Worm (Caenorhabditis elegans) whole organism, L4 larva: ENCODE data around the gene C54F6.5.
A peak's percentile ranks its signal among the peaks of the same experiment; 100 is the strongest.
"Not testable (repeated sequence)": the region's sequence is repeated elsewhere in the genome, so short reads cannot be mapped to it uniquely, and the experiment has no call there.

Source experiments
- F10B5.3 ChIP-seq: sonication (generic microtip); optimal IDR thresholded peaks from 2 replicates; lab custom pipeline; 2016; ENCODE audit warnings: mild to moderate bottlenecking, missing genetic modification characterization, missing compliant biosample characterization
- F44E2.7 ChIP-seq: fragments of 200-800 bp; sonication (Bioruptor generic); IDR thresholded peaks from 2 replicates; pipeline ENCODE4 v2.1.2; 2022; ENCODE audit warnings: missing genetic modification characterization, missing compliant biosample characterization
- T26A8.4 ChIP-seq: fragments of 200-800 bp; sonication (Bioruptor generic); IDR thresholded peaks from 2 replicates; pipeline ENCODE4 v1.3.6; 2022; ENCODE audit warnings: missing genetic modification characterization, missing compliant biosample characterization
- Y105C5A.15 ChIP-seq: fragments of 200-800 bp; sonication (Bioruptor generic); IDR thresholded peaks from 2 replicates; pipeline ENCODE4 v1.3.6; 2022; ENCODE audit warnings: missing genetic modification characterization, missing compliant biosample characterization
- ZK337.2 ChIP-seq: fragments of 200-800 bp; sonication (Bioruptor generic); IDR thresholded peaks from 2 replicates; pipeline ENCODE4 v1.3.6; 2022; ENCODE audit warnings: missing genetic modification reagents, missing genetic modification characterization, missing compliant biosample characterization
- aly-2 ChIP-seq: sonication (generic microtip); optimal IDR thresholded peaks from 2 replicates; lab custom pipeline; 2018; ENCODE audit warnings: missing biosample characterization, missing genetic modification characterization
- attf-4 ChIP-seq: sonication (generic microtip); optimal IDR thresholded peaks from 3 replicates; lab custom pipeline; 2017; ENCODE audit warnings: missing biosample characterization, missing genetic modification characterization
- ceh-20 ChIP-seq: fragments of 200-800 bp; sonication (Bioruptor generic); IDR thresholded peaks from 2 replicates; pipeline ENCODE4 v1.3.6; 2022; ENCODE audit warnings: missing genetic modification reagents, missing genetic modification characterization, missing compliant biosample characterization
- ceh-44 ChIP-seq: fragments of 200-800 bp; sonication (Bioruptor generic); IDR thresholded peaks from 2 replicates; pipeline ENCODE4 v1.3.6; 2022; ENCODE audit warnings: missing genetic modification reagents, missing genetic modification characterization, missing compliant biosample characterization
- ceh-62 ChIP-seq: sonication (generic microtip); optimal IDR thresholded peaks from 2 replicates; lab custom pipeline; 2017; ENCODE audit warnings: missing biosample characterization, missing genetic modification characterization
- ctbp-1 ChIP-seq: fragments of 200-800 bp; sonication (Bioruptor generic); IDR thresholded peaks from 2 replicates; pipeline ENCODE4 v1.3.6; 2022; ENCODE audit warnings: missing genetic modification reagents, missing genetic modification characterization, missing compliant biosample characterization
- daf-16 ChIP-seq, 3 experiments: sonication (generic microtip); optimal IDR thresholded peaks; 2 replicates each; lab custom pipeline; 2016 to 2017; ENCODE audit warnings: missing genetic modification characterization in 3 of 3, missing genetic modification reagents in 3 of 3, mild to moderate bottlenecking in 2 of 3, missing compliant biosample characterization in 2 of 3, missing biosample characterization in 1 of 3, moderate library complexity in 1 of 3
- daf-8 ChIP-seq: fragments of 200-800 bp; sonication (Bioruptor generic); IDR thresholded peaks from 2 replicates; pipeline ENCODE4 v1.3.6; 2022; ENCODE audit warnings: missing genetic modification characterization, missing compliant biosample characterization
- dmd-6 ChIP-seq: fragments of 200-800 bp; sonication (Bioruptor generic); IDR thresholded peaks from 2 replicates; pipeline ENCODE4 v1.3.6; 2022; ENCODE audit warnings: missing genetic modification reagents, missing genetic modification characterization, missing compliant biosample characterization
- duxl-1 ChIP-seq: sonication (generic microtip); optimal IDR thresholded peaks from 2 replicates; lab custom pipeline; 2016; ENCODE audit warnings: mild to moderate bottlenecking, missing genetic modification characterization, moderate library complexity, missing compliant biosample characterization; ENCODE audit not compliant: poor library complexity
- egl-27 ChIP-seq: sonication (generic microtip); optimal IDR thresholded peaks from 3 replicates; lab custom pipeline; 2017; ENCODE audit warnings: missing biosample characterization, missing genetic modification reagents, missing genetic modification characterization
- gei-8 ChIP-seq: fragments of 200-800 bp; sonication (Bioruptor generic); optimal IDR thresholded peaks from 2 replicates; lab custom pipeline; 2018; ENCODE audit warnings: mild to moderate bottlenecking, missing genetic modification characterization, missing compliant biosample characterization
- hlh-30 ChIP-seq: sonication (generic microtip); optimal IDR thresholded peaks from 2 replicates; lab custom pipeline; 2017; ENCODE audit warnings: antibody characterized with exemption, mild to moderate bottlenecking, missing genetic modification characterization, missing compliant biosample characterization; ENCODE audit not compliant: insufficient read depth
- hmg-1.1 ChIP-seq: fragments of 200-800 bp; sonication (Bioruptor generic); IDR thresholded peaks from 2 replicates; pipeline ENCODE4 v1.3.6; 2022; ENCODE audit warnings: missing genetic modification reagents, missing genetic modification characterization, missing compliant biosample characterization
- jun-1 ChIP-seq: fragments of 150-350 bp; optimal IDR thresholded peaks from 2 replicates; lab custom pipeline; 2014; ENCODE audit warnings: missing biosample characterization, missing genetic modification reagents, missing genetic modification characterization
- lin-39 ChIP-seq: fragments of 150-350 bp; optimal IDR thresholded peaks from 2 replicates; lab custom pipeline; 2014; ENCODE audit warnings: missing biosample characterization, missing genetic modification reagents, missing genetic modification characterization
- lir-3 ChIP-seq: sonication (generic microtip); optimal IDR thresholded peaks from 2 replicates; lab custom pipeline; 2016; ENCODE audit warnings: mild to moderate bottlenecking, missing genetic modification characterization, missing compliant biosample characterization
- madf-5 ChIP-seq, 2 experiments: fragments of 200-800 bp; sonication (Bioruptor generic); IDR thresholded peaks; 2 replicates each; pipeline ENCODE4 v1.3.6; 2022; ENCODE audit warnings: missing compliant biosample characterization in 2 of 2, missing genetic modification characterization in 2 of 2
- mep-1 ChIP-seq: fragments of 150-350 bp; sonication (generic microtip); optimal IDR thresholded peaks from 3 replicates; lab custom pipeline; 2014; ENCODE audit warnings: missing biosample characterization, missing genetic modification characterization
- mxl-3 ChIP-seq: fragments of 200-800 bp; sonication (Bioruptor generic); optimal IDR thresholded peaks from 2 replicates; lab custom pipeline; 2018; ENCODE audit warnings: mild to moderate bottlenecking, missing genetic modification characterization, missing compliant biosample characterization
- nhr-25 ChIP-seq: sonication (generic microtip); optimal IDR thresholded peaks from 2 replicates; lab custom pipeline; 2017; ENCODE audit warnings: missing genetic modification characterization, mild to moderate bottlenecking, missing compliant biosample characterization, antibody characterized with exemption, moderate library complexity, borderline replicate concordance; ENCODE audit not compliant: insufficient read depth
- nhr-42 ChIP-seq: fragments of 200-800 bp; sonication (Bioruptor generic); IDR thresholded peaks from 2 replicates; pipeline ENCODE4 v1.3.6; 2022; ENCODE audit warnings: missing genetic modification characterization, missing compliant biosample characterization
- php-3 ChIP-seq: fragments of 200-800 bp; sonication (Bioruptor generic); IDR thresholded peaks from 2 replicates; pipeline ENCODE4 v1.3.6; 2022; ENCODE audit warnings: missing genetic modification reagents, missing genetic modification characterization, missing compliant biosample characterization
- pqm-1 ChIP-seq: sonication (generic microtip); optimal IDR thresholded peaks from 2 replicates; lab custom pipeline; 2017; ENCODE audit warnings: missing biosample characterization, missing genetic modification characterization
- saeg-2 ChIP-seq: fragments of 200-800 bp; sonication (Bioruptor generic); IDR thresholded peaks from 2 replicates; pipeline ENCODE4 v1.3.6; 2022; ENCODE audit warnings: missing genetic modification reagents, missing genetic modification characterization, missing compliant biosample characterization
- sdz-12 ChIP-seq: fragments of 200-800 bp; sonication (Bioruptor generic); optimal IDR thresholded peaks from 2 replicates; lab custom pipeline; 2018; ENCODE audit warnings: mild to moderate bottlenecking, missing genetic modification characterization, missing compliant biosample characterization
- snpc-1.2 ChIP-seq: fragments of 200-800 bp; sonication (Bioruptor generic); IDR thresholded peaks from 2 replicates; pipeline ENCODE4 v1.3.6; 2022; ENCODE audit warnings: missing genetic modification reagents, missing genetic modification characterization, missing compliant biosample characterization
- snpc-4 ChIP-seq: fragments of 150-350 bp; optimal IDR thresholded peaks from 2 replicates; lab custom pipeline; 2014; ENCODE audit warnings: missing biosample characterization, missing genetic modification characterization
- tra-1 ChIP-seq: fragments of 200-800 bp; sonication (Bioruptor generic); IDR thresholded peaks from 2 replicates; pipeline ENCODE4 v1.3.6; 2022; ENCODE audit warnings: missing genetic modification reagents, missing genetic modification characterization, missing compliant biosample characterization
- unc-62 ChIP-seq, 3 experiments: fragments of 150-350 bp in 1 of 3; sonication (generic microtip); optimal IDR thresholded peaks in 2 of 3; peaks in 1 of 3; 1 replicate in 1 of 3; 2 replicates in 2 of 3; lab custom pipeline; 2014 to 2017; ENCODE audit warnings: missing biosample characterization in 3 of 3, missing genetic modification characterization in 3 of 3, missing genetic modification reagents in 3 of 3, missing genotype in 1 of 3
- zag-1 ChIP-seq: fragments of 150-350 bp; optimal IDR thresholded peaks from 2 replicates; lab custom pipeline; 2014; ENCODE audit warnings: missing biosample characterization, missing genetic modification characterization
- zfp-3 ChIP-seq: fragments of 200-800 bp; sonication (Bioruptor generic); conservative IDR thresholded peaks from 2 replicates; pipeline ENCODE4 v1.3.6; 2022; ENCODE audit warnings: missing genetic modification reagents, missing genetic modification characterization, missing compliant biosample characterization
- zip-2 ChIP-seq: fragments of 150-350 bp; optimal IDR thresholded peaks from 2 replicates; lab custom pipeline; 2014; ENCODE audit warnings: missing biosample characterization, missing genetic modification characterization

Gene C54F6.5

ce11 chrV:7504271-7504670, 24.6 kb upstream of the C54F6.5 start, which contains the start of gene srh-229:
Gene srh-229 (minus strand): TSS chrV:7504371.
- TF ChIP-seq dmd-6 (GFP tag; lab: Robert Waterston, UW) = no peak
- TF ChIP-seq nhr-25 (tag; lab: Kevin White, UChicago) = no peak
- no peak for TF ChIP-seq daf-16 (GFP tag; optimal IDR thresholded peaks at IDR 0.05; lab: Kevin White, UChicago)
- TF ChIP-seq daf-16 (tag; optimal IDR thresholded peaks at IDR 0.05; lab: Kevin White, UChicago) = no peak
- no peak for TF ChIP-seq unc-62 (GFP tag; optimal IDR thresholded peaks at IDR 0.05 in 1 of 2; lab: Kevin White, UChicago)
- no peak for TF ChIP-seq unc-62 (tag; optimal IDR thresholded peaks at IDR 0.05; lab: Kevin White, UChicago)
- no peak for TF ChIP-seq lir-3
- no peak for TF ChIP-seq gei-8 (GFP tag; lab: Kevin White, UChicago)
- no peak for TF ChIP-seq zag-1 (tag; lab: Kevin White, UChicago)
- TF ChIP-seq ceh-20 (GFP tag; lab: Robert Waterston, UW) = no peak
- TF ChIP-seq duxl-1 (tag; lab: Kevin White, UChicago) = no peak
- no peak for TF ChIP-seq daf-8 (GFP tag; lab: Robert Waterston, UW)
- no peak for TF ChIP-seq php-3 (GFP tag; lab: Robert Waterston, UW)
- TF ChIP-seq madf-5 (GFP tag; IDR thresholded peaks at IDR 0.05; lab: Robert Waterston, UW) = no peak
- TF ChIP-seq egl-27 (tag; lab: Kevin White, UChicago) = no peak
- no peak for TF ChIP-seq lin-39 (tag; lab: Kevin White, UChicago)
- TF ChIP-seq, all 104 proteins: peak for 0

ce11 chrV:7506207-7506606, 22.7 kb upstream of the C54F6.5 start:
- TF ChIP-seq sdz-12 (GFP tag; lab: Kevin White, UChicago) (no peak), ceh-44 (0 out of 2 replicates have a peak, but pooled peaks have one; percentile 3)
- TF ChIP-seq, all 104 proteins: peak for 1

- TF ChIP-seq nhr-42 (GFP tag; lab: Robert Waterston, UW) = no peak
- no peak for TF ChIP-seq F10B5.3
- no peak for TF ChIP-seq tra-1 (GFP tag; lab: Robert Waterston, UW)
- no peak for TF ChIP-seq saeg-2 (GFP tag; lab: Robert Waterston, UW)
- no peak for TF ChIP-seq zfp-3
- no peak for TF ChIP-seq Y105C5A.15
- TF ChIP-seq zag-1 (tag; lab: Kevin White, UChicago) = no peak
- no peak for TF ChIP-seq jun-1 (tag; lab: Kevin White, UChicago)
- TF ChIP-seq zip-2 (tag; lab: Kevin White, UChicago) = no peak
- TF ChIP-seq hlh-30 = no peak
- no peak for TF ChIP-seq hmg-1.1 (GFP tag; lab: Robert Waterston, UW)
- TF ChIP-seq pqm-1 (tag; lab: Kevin White, UChicago) = no peak
- TF ChIP-seq daf-8 (GFP tag; lab: Robert Waterston, UW) = no peak
Measured at ce11 chrV:7508566-7509044, 20.3 kb upstream of the C54F6.5 start, which contains the start of the genes str-31 and nhr-172. Gene str-31 (minus strand): TSS chrV:7508666. Gene nhr-172 (plus strand): TSS chrV:7508994.

- not testable (repeated sequence) for TF ChIP-seq zip-2 (tag; lab: Kevin White, UChicago); ctbp-1 (GFP tag; lab: Robert Waterston, UW); F44E2.7 (GFP tag; lab: Robert Waterston, UW)
Measured at ce11 chrV:7511465-7511864, 17.5 kb upstream of the C54F6.5 start, which contains the start of gene nhr-171. Gene nhr-171 (plus strand): TSS chrV:7511765.

ce11 chrV:7514939-7515338, 14.0 kb upstream of the C54F6.5 start, which contains the start of gene srb-18:
Gene srb-18 (plus strand): TSS chrV:7515239.
- no peak for TF ChIP-seq T26A8.4 (GFP tag; lab: Robert Waterston, UW)
- no peak for TF ChIP-seq F44E2.7 (GFP tag; lab: Robert Waterston, UW)
- TF ChIP-seq daf-16 (GFP tag; optimal IDR thresholded peaks at IDR 0.05; lab: Kevin White, UChicago) = no peak
- TF ChIP-seq daf-16 (tag; optimal IDR thresholded peaks at IDR 0.05; lab: Kevin White, UChicago) = no peak
- TF ChIP-seq lin-39 (tag; lab: Kevin White, UChicago) = no peak
- no peak for TF ChIP-seq ZK337.2
- no peak for TF ChIP-seq snpc-1.2 (GFP tag; lab: Robert Waterston, UW)
- no peak for TF ChIP-seq ceh-62 (tag; lab: Kevin White, UChicago)
- no peak for TF ChIP-seq mep-1
- TF ChIP-seq attf-4 (tag; lab: Kevin White, UChicago) = no peak
- no peak for TF ChIP-seq hmg-1.1 (GFP tag; lab: Robert Waterston, UW)
- TF ChIP-seq daf-8 (GFP tag; lab: Robert Waterston, UW) = no peak
- TF ChIP-seq aly-2 (tag; lab: Kevin White, UChicago) = no peak
- no peak for TF ChIP-seq dmd-6 (GFP tag; lab: Robert Waterston, UW)
- TF ChIP-seq ceh-20 (GFP tag; lab: Robert Waterston, UW) = no peak
- no peak for TF ChIP-seq zip-2 (tag; lab: Kevin White, UChicago)
- TF ChIP-seq snpc-4 (tag; lab: Kevin White, UChicago) = no peak
- TF ChIP-seq mxl-3 (GFP tag; lab: Kevin White, UChicago) = no peak
- no peak for TF ChIP-seq egl-27 (tag; lab: Kevin White, UChicago)
